Worm (Caenorhabditis elegans) whole organism, L1 larva: ENCODE results near the gene acdh-2.

Experiments
- C16A3.4 ChIP-seq: fragments of 150-350 bp; optimal IDR thresholded peaks from 2 replicates; lab custom pipeline; 2014; ENCODE audit warnings: missing biosample characterization, missing genetic modification characterization
- C34B4.2 ChIP-seq: sonication (generic microtip); optimal IDR thresholded peaks from 2 replicates; lab custom pipeline; 2017; ENCODE audit warnings: mild to moderate bottlenecking, missing genetic modification characterization, missing compliant biosample characterization
- Y116A8C.19 ChIP-seq: sonication (generic microtip); optimal IDR thresholded peaks from 2 replicates; lab custom pipeline; 2016; ENCODE audit warnings: missing compliant biosample characterization, missing genetic modification characterization, borderline replicate concordance
- aha-1 ChIP-seq: fragments of 150-350 bp; optimal IDR thresholded peaks from 2 replicates; lab custom pipeline; 2014; ENCODE audit warnings: missing biosample characterization, missing genetic modification characterization
- ceh-8 ChIP-seq: fragments of 200-800 bp; sonication (Bioruptor generic); optimal IDR thresholded peaks from 2 replicates; lab custom pipeline; 2018; ENCODE audit warnings: mild to moderate bottlenecking, missing genetic modification characterization, moderate library complexity, missing compliant biosample characterization
- dpl-1 ChIP-seq, 3 experiments: fragments of 150-350 bp in 2 of 3; sonication (generic microtip) in 1 of 3; optimal IDR thresholded peaks; 2 replicates each; lab custom pipeline; 2014 to 2017; ENCODE audit warnings: missing biosample characterization in 3 of 3, missing genetic modification characterization in 3 of 3, missing genetic modification reagents in 3 of 3
- dsc-1 ChIP-seq: sonication (generic microtip); optimal IDR thresholded peaks from 2 replicates; lab custom pipeline; 2016; ENCODE audit warnings: mild to moderate bottlenecking, missing genetic modification characterization, missing compliant biosample characterization
- efl-1 ChIP-seq, 4 experiments: fragments of 150-350 bp; optimal IDR thresholded peaks in 3 of 4; peaks in 1 of 4; 1 replicate in 1 of 4; 2 replicates in 3 of 4; lab custom pipeline; 2014; ENCODE audit warnings: missing biosample characterization in 2 of 4, missing genetic modification characterization in 2 of 4, missing genetic modification reagents in 2 of 4
- efl-3 ChIP-seq: fragments of 200-800 bp; sonication (Bioruptor generic); optimal IDR thresholded peaks from 2 replicates; lab custom pipeline; 2018; ENCODE audit warnings: mild to moderate bottlenecking, missing genetic modification characterization, missing compliant biosample characterization
- egl-13 ChIP-seq: sonication (generic microtip); optimal IDR thresholded peaks from 2 replicates; lab custom pipeline; 2016; ENCODE audit warnings: missing genotype, missing genetic modification reagents, missing genetic modification characterization, missing compliant biosample characterization
- elt-3 ChIP-seq, 6 experiments: fragments of 150-350 bp in 1 of 6; sonication (generic microtip); optimal IDR thresholded peaks; 2 replicates each; lab custom pipeline; 2017 to 2018; ENCODE audit warnings: missing biosample characterization in 6 of 6, missing genetic modification characterization in 6 of 6, inconsistent platforms in 1 of 6
- fkh-10 ChIP-seq: sonication (generic microtip); optimal IDR thresholded peaks from 2 replicates; lab custom pipeline; 2017; ENCODE audit warnings: missing biosample characterization, missing genetic modification reagents, missing genetic modification characterization
- grh-1 ChIP-seq: fragments of 200-800 bp; sonication (Bioruptor generic); IDR thresholded peaks from 2 replicates; pipeline ENCODE4 v1.3.6; 2022; ENCODE audit warnings: missing genetic modification reagents, missing genetic modification characterization, missing compliant biosample characterization
- hlh-4 ChIP-seq: sonication (generic microtip); optimal IDR thresholded peaks from 2 replicates; lab custom pipeline; 2016; ENCODE audit warnings: mild to moderate bottlenecking, missing genetic modification characterization, missing compliant biosample characterization
- lin-14 ChIP-seq: fragments of 200-800 bp; sonication (Bioruptor generic); optimal IDR thresholded peaks from 2 replicates; lab custom pipeline; 2018; ENCODE audit warnings: mild to moderate bottlenecking, missing genetic modification characterization, moderate library complexity, missing compliant biosample characterization
- lin-35 ChIP-seq, 2 experiments: fragments of 150-350 bp; optimal IDR thresholded peaks; 2 replicates each; lab custom pipeline; 2014; ENCODE audit warnings: missing biosample characterization in 2 of 2, missing genetic modification characterization in 2 of 2, missing genetic modification reagents in 2 of 2
- lin-39 ChIP-seq: fragments of 150-350 bp; optimal IDR thresholded peaks from 2 replicates; lab custom pipeline; 2014; ENCODE audit warnings: missing biosample characterization, missing genetic modification reagents, missing genetic modification characterization
- lir-3 ChIP-seq: sonication (generic microtip); optimal IDR thresholded peaks from 2 replicates; lab custom pipeline; 2016; ENCODE audit warnings: mild to moderate bottlenecking, missing genetic modification characterization, moderate library complexity, missing compliant biosample characterization; ENCODE audit not compliant: poor library complexity
- lsy-2 ChIP-seq, 2 experiments: fragments of 150-350 bp; optimal IDR thresholded peaks; 2 replicates each; lab custom pipeline; 2014; ENCODE audit warnings: missing biosample characterization in 2 of 2, missing genetic modification characterization in 2 of 2
- mab-9 ChIP-seq: fragments of 200-800 bp; sonication (Bioruptor generic); IDR thresholded peaks from 2 replicates; pipeline ENCODE4 v1.3.6; 2022; ENCODE audit warnings: missing genetic modification reagents, missing genetic modification characterization, missing compliant biosample characterization
- mef-2 ChIP-seq: fragments of 150-350 bp; optimal IDR thresholded peaks from 2 replicates; lab custom pipeline; 2014; ENCODE audit warnings: missing biosample characterization, missing genetic modification characterization
- nhr-19 ChIP-seq: fragments of 200-800 bp; sonication (Bioruptor generic); conservative IDR thresholded peaks from 2 replicates; pipeline ENCODE4 v1.3.6; 2022; ENCODE audit warnings: missing genetic modification characterization, missing compliant biosample characterization
- nhr-20 ChIP-seq: sonication (generic microtip); optimal IDR thresholded peaks from 2 replicates; lab custom pipeline; 2016; ENCODE audit warnings: mild to moderate bottlenecking, missing genetic modification characterization, missing compliant biosample characterization
- nhr-28 ChIP-seq: fragments of 150-350 bp; optimal IDR thresholded peaks from 2 replicates; lab custom pipeline; 2014; ENCODE audit warnings: missing biosample characterization, missing genetic modification characterization
- nhr-47 ChIP-seq: sonication (generic microtip); optimal IDR thresholded peaks from 2 replicates; lab custom pipeline; 2016; ENCODE audit warnings: mild to moderate bottlenecking, missing genetic modification characterization, moderate library complexity, missing compliant biosample characterization
- nhr-71 ChIP-seq: sonication (generic microtip); optimal IDR thresholded peaks from 2 replicates; lab custom pipeline; 2016; ENCODE audit warnings: mild to moderate bottlenecking, missing genetic modification characterization, moderate library complexity, missing compliant biosample characterization
- nhr-76 ChIP-seq: sonication (generic microtip); optimal IDR thresholded peaks from 2 replicates; lab custom pipeline; 2017; ENCODE audit warnings: missing biosample characterization, missing genetic modification characterization
- nhr-90 ChIP-seq: sonication (generic microtip); optimal IDR thresholded peaks from 2 replicates; lab custom pipeline; 2016; ENCODE audit warnings: mild to moderate bottlenecking, missing genetic modification characterization, missing compliant biosample characterization; ENCODE audit not compliant: poor library complexity
- pax-3 ChIP-seq: fragments of 200-800 bp; sonication (Bioruptor generic); optimal IDR thresholded peaks from 2 replicates; lab custom pipeline; 2018; ENCODE audit warnings: mild to moderate bottlenecking, missing genetic modification characterization, moderate library complexity, missing compliant biosample characterization
- pqm-1 ChIP-seq: sonication (generic microtip); optimal IDR thresholded peaks from 3 replicates; lab custom pipeline; 2017; ENCODE audit warnings: missing biosample characterization, missing genetic modification characterization
- skn-1 ChIP-seq: fragments of 150-350 bp; optimal IDR thresholded peaks from 2 replicates; lab custom pipeline; 2014; ENCODE audit warnings: missing biosample characterization, missing genetic modification characterization
- unc-30 ChIP-seq: sonication (generic microtip); optimal IDR thresholded peaks from 2 replicates; lab custom pipeline; 2017; ENCODE audit warnings: missing biosample characterization, missing genetic modification characterization
- unc-62 ChIP-seq: fragments of 150-350 bp; optimal IDR thresholded peaks from 2 replicates; lab custom pipeline; 2014; ENCODE audit warnings: missing biosample characterization, missing genetic modification reagents, missing genetic modification characterization
- unc-86 ChIP-seq: sonication (generic microtip); optimal IDR thresholded peaks from 2 replicates; lab custom pipeline; 2016; ENCODE audit warnings: missing genetic modification characterization, missing compliant biosample characterization
- xbp-1 ChIP-seq: sonication (generic microtip); optimal IDR thresholded peaks from 2 replicates; lab custom pipeline; 2016; ENCODE audit warnings: missing genetic modification characterization, missing compliant biosample characterization
- zag-1 ChIP-seq: fragments of 150-350 bp; optimal IDR thresholded peaks from 2 replicates; lab custom pipeline; 2014; ENCODE audit warnings: missing biosample characterization, missing genetic modification characterization
- zip-4 ChIP-seq: fragments of 200-800 bp; sonication (Bioruptor generic); optimal IDR thresholded peaks from 2 replicates; lab custom pipeline; 2018; ENCODE audit warnings: mild to moderate bottlenecking, missing genetic modification characterization, moderate library complexity, missing compliant biosample characterization
- ztf-11 ChIP-seq, 2 experiments: sonication (generic microtip); optimal IDR thresholded peaks; 2 replicates each; lab custom pipeline; 2016 to 2017; ENCODE audit warnings: missing genetic modification characterization in 2 of 2, missing biosample characterization in 1 of 2, missing compliant biosample characterization in 1 of 2

Gene acdh-2

DNA sequence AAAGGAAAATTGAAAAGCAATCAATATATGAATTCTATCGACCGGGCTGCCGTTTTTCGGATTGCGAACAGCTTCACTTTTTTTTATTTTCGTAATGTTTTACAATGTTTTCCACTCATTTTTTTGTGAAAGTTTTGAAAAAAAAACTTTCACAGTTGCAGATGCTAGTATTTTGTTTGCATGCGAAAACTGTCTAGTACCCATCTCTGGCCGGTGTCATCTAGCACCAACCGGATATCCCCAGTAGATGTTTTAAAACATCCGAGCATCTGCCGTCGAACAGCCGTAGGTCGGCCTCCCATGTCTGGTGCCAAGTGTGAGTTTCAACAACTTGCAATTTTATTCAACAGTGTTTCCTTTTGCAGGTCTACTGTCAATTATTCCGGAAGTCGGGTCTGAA is 25.9 kb downstream of the acdh-2 start, which contains the start of gene ZK177.12:
Gene ZK177.12 (plus strand): TSS at position 301 of the 400 bp plus-strand sequence.
- no peak for TF ChIP-seq unc-86 (tag; lab: Kevin White, UChicago)
- TF ChIP-seq nhr-90: no peak
- no peak for TF ChIP-seq lir-3 (tag; lab: Kevin White, UChicago)
- no peak for TF ChIP-seq unc-62 (GFP tag; lab: Kevin White, UChicago)
- no peak for TF ChIP-seq nhr-76 (tag; lab: Kevin White, UChicago)
- no peak for TF ChIP-seq nhr-71 (tag; lab: Kevin White, UChicago)
- TF ChIP-seq mab-9 (GFP tag; lab: Robert Waterston, UW): no peak
- TF ChIP-seq zip-4 (GFP tag; lab: Kevin White, UChicago): no peak
- TF ChIP-seq dsc-1 (tag; lab: Kevin White, UChicago): no peak
- TF ChIP-seq dpl-1 (GFP tag; optimal IDR thresholded peaks at IDR 0.05; lab: Kevin White, UChicago): no peak
- TF ChIP-seq zag-1 (tag; lab: Kevin White, UChicago): no peak
- TF ChIP-seq mef-2: no peak
- TF ChIP-seq skn-1: no peak
- no peak for TF ChIP-seq Y116A8C.19
- TF ChIP-seq pqm-1: no peak
- no peak for TF ChIP-seq lin-35 (GFP tag; optimal IDR thresholded peaks at IDR 0.05; lab: Kevin White, UChicago)
- TF ChIP-seq ztf-11 (tag; optimal IDR thresholded peaks at IDR 0.05; lab: Kevin White, UChicago): no peak
- no peak for TF ChIP-seq efl-3 (GFP tag; lab: Kevin White, UChicago)
- no peak for TF ChIP-seq aha-1 (tag; lab: Kevin White, UChicago)

ce11 chrII:5518910-5519309 is 28.4 kb downstream of the acdh-2 start, which contains the start of gene ZK177.2:
Gene ZK177.2 (plus strand): TSS chrII:5519210.
- TF ChIP-seq nhr-90 (no peak), aha-1 (tag; lab: Kevin White, UChicago) (no peak), lsy-2 (tag; optimal IDR thresholded peaks at IDR 0.05; lab: Kevin White, UChicago) (no peak), dpl-1 (GFP tag; optimal IDR thresholded peaks at IDR 0.05; lab: Kevin White, UChicago) (no peak), hlh-4 (tag; lab: Kevin White, UChicago) (no peak), lin-14 (GFP tag; lab: Kevin White, UChicago) (no peak), elt-3 (tag; optimal IDR thresholded peaks at IDR 0.05; lab: Kevin White, UChicago) (no peak), pax-3 (tag; lab: Kevin White, UChicago) (no peak)

DNA sequence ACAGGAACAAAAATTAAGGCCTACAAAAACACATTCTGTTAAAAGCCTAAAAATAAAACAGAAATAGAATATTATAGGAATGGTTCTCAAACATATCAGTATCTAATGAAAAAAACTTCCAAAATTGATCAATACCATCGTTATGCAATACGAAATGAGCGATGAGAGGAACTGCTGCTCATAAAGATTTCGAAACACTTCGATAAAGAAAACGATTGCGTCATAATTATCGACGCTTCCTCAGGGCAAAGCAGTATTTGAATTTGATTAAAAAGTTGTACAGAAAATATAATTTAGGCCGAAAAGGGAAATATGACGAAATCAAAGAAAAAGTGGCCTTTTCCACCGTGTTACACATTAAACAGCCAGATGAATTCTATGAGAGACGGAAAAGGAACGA is 29.2 kb downstream of the acdh-2 start:
- no peak for TF ChIP-seq mef-2
- TF ChIP-seq fkh-10 (GFP tag; lab: Kevin White, UChicago): no peak
- no peak for TF ChIP-seq nhr-19 (GFP tag; lab: Robert Waterston, UW)
- no peak for TF ChIP-seq unc-30 (tag; lab: Kevin White, UChicago)
- TF ChIP-seq hlh-4 (tag; lab: Kevin White, UChicago): no peak
- TF ChIP-seq dpl-1 (GFP tag; optimal IDR thresholded peaks at IDR 0.05; lab: Kevin White, UChicago): no peak
- TF ChIP-seq xbp-1 (tag; lab: Kevin White, UChicago): no peak
- TF ChIP-seq pax-3 (tag; lab: Kevin White, UChicago): no peak
- TF ChIP-seq ceh-8 (GFP tag; lab: Kevin White, UChicago): no peak
- TF ChIP-seq grh-1 (GFP tag; lab: Robert Waterston, UW): no peak
- no peak for TF ChIP-seq egl-13 (tag; lab: Kevin White, UChicago)
- TF ChIP-seq nhr-20: no peak
- no peak for TF ChIP-seq lin-14 (GFP tag; lab: Kevin White, UChicago)
- no peak for TF ChIP-seq aha-1 (tag; lab: Kevin White, UChicago)
- TF ChIP-seq C34B4.2 (tag; lab: Kevin White, UChicago): no peak
- TF ChIP-seq nhr-28: no peak
- TF ChIP-seq C16A3.4 (tag; lab: Kevin White, UChicago): no peak
- no peak for TF ChIP-seq lin-39 (tag; lab: Kevin White, UChicago)
- no peak for TF ChIP-seq efl-1 (optimal IDR thresholded peaks at IDR 0.05; lab: Kevin White, UChicago)
- TF ChIP-seq efl-1 (GFP tag; optimal IDR thresholded peaks at IDR 0.05 in 1 of 2; lab: Kevin White, UChicago): no peak
- TF ChIP-seq nhr-47 (tag; lab: Kevin White, UChicago): no peak
